Worm (Caenorhabditis elegans): ENCODE measurements around the gene W06D11.2.
"Not testable (repeated sequence)": the region's sequence is repeated elsewhere in the genome, so short reads cannot be mapped to it uniquely, and the experiment has no call there.

The W06D11.2 gene

ce11 chrX:12302755-12303154, 6.2 kb upstream of the W06D11.2 start, which contains the start of gene dot-1.3:
TSS of gene dot-1.3 (minus strand) at chrX:12302855.
- not testable (repeated sequence) for TF ChIP-seq ceh-83 (GFP tag; optimal IDR thresholded peaks at IDR 0.05); mab-5 (tag; optimal IDR thresholded peaks at IDR 0.05); elt-3 (tag; optimal IDR thresholded peaks at IDR 0.05)

ce11 chrX:12299834-12300233, 3.3 kb upstream of the W06D11.2 start, which contains the start of gene W06D11.5:
TSS of gene W06D11.5 (plus strand) at chrX:12300134.
- TF ChIP-seq mls-2 (tag; optimal IDR thresholded peaks at IDR 0.05) (no peak), elt-3 (tag; optimal IDR thresholded peaks at IDR 0.05) (no peak), tbx-8 (GFP tag; optimal IDR thresholded peaks at IDR 0.05) (no peak), nhr-2 (tag; optimal IDR thresholded peaks at IDR 0.05) (no peak), ham-2 (GFP tag; optimal IDR thresholded peaks at IDR 0.05) (no peak), ztf-11 (tag; optimal IDR thresholded peaks at IDR 0.05) (no peak), unc-120 (tag; optimal IDR thresholded peaks at IDR 0.05; ENCODE audit: poor library complexity, severe bottlenecking) (no peak), unc-39 (tag; optimal IDR thresholded peaks at IDR 0.05) (no peak), nhr-237 (tag; optimal IDR thresholded peaks at IDR 0.05) (no peak), ces-1 (GFP tag; optimal IDR thresholded peaks at IDR 0.05) (no peak), hlh-1 (tag; optimal IDR thresholded peaks at IDR 0.05) (no peak), blmp-1 (tag; optimal IDR thresholded peaks at IDR 0.05) (no peak), ceh-39 (tag; optimal IDR thresholded peaks at IDR 0.05) (no peak), drap-1 (GFP tag; optimal IDR thresholded peaks at IDR 0.05) (no peak), zip-8 (tag; optimal IDR thresholded peaks at IDR 0.05) (no peak), nhr-12 (tag; optimal IDR thresholded peaks at IDR 0.05) (no peak)

- no peak for TF ChIP-seq ceh-39 (tag; optimal IDR thresholded peaks at IDR 0.05)
- no peak for TF ChIP-seq nhr-2 (tag; optimal IDR thresholded peaks at IDR 0.05)
- TF ChIP-seq blmp-1 (tag; optimal IDR thresholded peaks at IDR 0.05): no peak
- no peak for TF ChIP-seq hlh-1 (tag; optimal IDR thresholded peaks at IDR 0.05)
- no peak for TF ChIP-seq unc-62 (GFP tag; optimal IDR thresholded peaks at IDR 0.05)
- no peak for TF ChIP-seq lsy-2 (tag; optimal IDR thresholded peaks at IDR 0.05)
- no peak for TF ChIP-seq snpc-4 (tag; optimal IDR thresholded peaks at IDR 0.05)
- no peak for TF ChIP-seq mep-1 (tag; optimal IDR thresholded peaks at IDR 0.05)
- TF ChIP-seq ham-2 (GFP tag; optimal IDR thresholded peaks at IDR 0.05): no peak
Measured at ce11 chrX:12298324-12298723, 1.8 kb upstream of the W06D11.2 start, which contains the start of gene W06D11.3. TSS of gene W06D11.3 (plus strand) at chrX:12298683.

- TF ChIP-seq unc-120 (tag; optimal IDR thresholded peaks at IDR 0.05; ENCODE audit: poor library complexity, severe bottlenecking) (no peak), sptf-1 (tag; optimal IDR thresholded peaks at IDR 0.05) (no peak), mep-1 (tag; optimal IDR thresholded peaks at IDR 0.05) (no peak), pha-4 (tag; optimal IDR thresholded peaks at IDR 0.05) (no peak)
Measured at ce11 chrX:12294263-12294662, 2.3 kb downstream of the W06D11.2 start, which contains the start of gene W06D11.1. TSS of gene W06D11.1 (plus strand) at chrX:12294563.

- TF ChIP-seq zip-8 (tag; optimal IDR thresholded peaks at IDR 0.05): no peak
- TF ChIP-seq ceh-83 (GFP tag; optimal IDR thresholded peaks at IDR 0.05): no peak
- TF ChIP-seq mls-2 (tag; optimal IDR thresholded peaks at IDR 0.05): no peak
- no peak for TF ChIP-seq lin-32 (GFP tag; optimal IDR thresholded peaks at IDR 0.05)
- no peak for TF ChIP-seq nhr-76 (tag; optimal IDR thresholded peaks at IDR 0.05)
- TF ChIP-seq elt-3 (tag; optimal IDR thresholded peaks at IDR 0.05): no peak
- TF ChIP-seq nhr-28 (tag; optimal IDR thresholded peaks at IDR 0.05): no peak
- TF ChIP-seq unc-39 (tag; optimal IDR thresholded peaks at IDR 0.05): no peak
- TF ChIP-seq ceh-39 (tag; optimal IDR thresholded peaks at IDR 0.05): no peak
- no peak for TF ChIP-seq nhr-237 (tag; optimal IDR thresholded peaks at IDR 0.05)
- TF ChIP-seq hlh-1 (tag; optimal IDR thresholded peaks at IDR 0.05): no peak
- TF ChIP-seq sem-2 (GFP tag; optimal IDR thresholded peaks at IDR 0.05): no peak
- no peak for TF ChIP-seq lin-13 (tag; optimal IDR thresholded peaks at IDR 0.05)
Measured at ce11 chrX:12290539-12290938, 6.0 kb downstream of the W06D11.2 start, which contains the start of gene C04B4.4. TSS of gene C04B4.4 (plus strand) at chrX:12290839.

ce11 chrX:12288254-12288653, 8.3 kb downstream of the W06D11.2 start, which contains the start of gene C04B4.5:
TSS of gene C04B4.5 (minus strand) at chrX:12288354.
- TF ChIP-seq M03D4.4 (tag; optimal IDR thresholded peaks at IDR 0.05) (no peak), tbx-8 (GFP tag; optimal IDR thresholded peaks at IDR 0.05) (no peak), sem-2 (GFP tag; optimal IDR thresholded peaks at IDR 0.05) (no peak), ham-2 (GFP tag; optimal IDR thresholded peaks at IDR 0.05) (no peak), nhr-28 (tag; optimal IDR thresholded peaks at IDR 0.05) (no peak), nhr-76 (tag; optimal IDR thresholded peaks at IDR 0.05) (no peak), unc-120 (tag; optimal IDR thresholded peaks at IDR 0.05; ENCODE audit: poor library complexity, severe bottlenecking) (no peak), cnd-1 (tag; optimal IDR thresholded peaks at IDR 0.05) (no peak), blmp-1 (tag; optimal IDR thresholded peaks at IDR 0.05) (no peak), ztf-11 (tag; optimal IDR thresholded peaks at IDR 0.05) (no peak), hlh-1 (tag; optimal IDR thresholded peaks at IDR 0.05) (no peak), mls-2 (tag; optimal IDR thresholded peaks at IDR 0.05) (no peak), nhr-2 (tag; optimal IDR thresholded peaks at IDR 0.05) (no peak), elt-1 (tag; optimal IDR thresholded peaks at IDR 0.05; ENCODE audit: borderline replicate concordance, insufficient read depth) (no peak), zip-8 (tag; optimal IDR thresholded peaks at IDR 0.05) (no peak), nhr-237 (tag; optimal IDR thresholded peaks at IDR 0.05) (no peak), bed-3 (GFP tag; optimal IDR thresholded peaks at IDR 0.05) (no peak), pha-4 (tag; optimal IDR thresholded peaks at IDR 0.05) (no peak), sptf-1 (tag; optimal IDR thresholded peaks at IDR 0.05) (no peak)
